Fruit fly (Drosophila melanogaster) whole organism, adult: Measurements from ENCODE around the gene CG43993.

Experiments used
- CG5204 ChIP-seq: fragments of 200-800 bp; sonication (Bioruptor generic); optimal IDR thresholded peaks from 2 replicates; lab custom pipeline; 2016; ENCODE audit warnings: missing biosample characterization, missing genetic modification characterization
- CG7101 ChIP-seq: fragments of 200-800 bp; sonication (Bioruptor generic); optimal IDR thresholded peaks from 2 replicates; lab custom pipeline; 2018; ENCODE audit warnings: missing biosample characterization, mild to moderate bottlenecking, missing genetic modification characterization, moderate library complexity
- cic ChIP-seq: fragments of 200-800 bp; sonication (Bioruptor generic); optimal IDR thresholded peaks from 2 replicates; lab custom pipeline; 2017; ENCODE audit warnings: missing biosample characterization, mild to moderate bottlenecking, missing genetic modification characterization, moderate library complexity
- toe ChIP-seq: fragments of 200-800 bp; sonication (Bioruptor generic); optimal IDR thresholded peaks from 2 replicates; lab custom pipeline; 2016; ENCODE audit warnings: missing biosample characterization, missing genetic modification characterization

DNA sequence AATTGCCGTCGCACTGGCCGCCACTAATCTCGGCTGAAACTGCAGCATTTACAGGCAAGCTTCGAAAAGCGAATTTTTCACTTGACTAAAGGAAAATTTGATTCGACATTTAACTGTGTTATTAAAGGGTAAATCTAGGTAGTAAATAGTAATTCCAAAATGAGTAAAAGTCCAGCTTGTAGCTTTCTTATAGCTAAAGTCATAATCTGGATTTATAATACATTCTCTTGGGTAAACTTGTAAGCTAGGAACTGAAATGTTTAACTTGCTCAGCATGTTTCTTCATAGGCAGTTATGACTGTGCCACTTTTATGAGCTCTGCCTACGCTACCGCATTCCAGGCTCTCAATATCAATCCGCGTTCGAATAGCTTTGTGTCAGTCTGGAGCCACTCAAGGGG lies 44.0 kb downstream of the CG43993 start:
- TF ChIP-seq CG5204 (GFP tag; lab: Kevin White, UChicago) (no peak), toe (GFP tag; lab: Kevin White, UChicago) (no peak), cic (GFP tag; lab: Kevin White, UChicago) (no peak), CG7101 (no peak)
